In genomic region chr3L:8358776-8359455, dm6 we compare ENCODE assay signal across 2 fruit fly cellular contexts.
TF ChIP-seq lines count a peak whose summit lies in the region.

No protein-coding gene starts in this region.

TF ChIP-seq in whole organism, adult, 20 proteins besides CTCF, POLR2A, EP300 and RAD21 (continued from another document):
- TF ChIP-seq ovo (GFP tag; optimal IDR thresholded peaks at IDR 0.05; lab: Kevin White, UChicago), result peak; percentile 98

TF ChIP-seq in whole organism, embryonic, 481 proteins besides CTCF, POLR2A, EP300 and RAD21 (continued from another document and continues in another):
- no peak for TF ChIP-seq Dip2 (GFP tag; IDR thresholded peaks at IDR 0.05; lab: Robert Waterston, UW)
- TF ChIP-seq gfzf (GFP tag; optimal IDR thresholded peaks at IDR 0.05; lab: Kevin White, UChicago), result no peak
- no peak for TF ChIP-seq chn (GFP tag; optimal IDR thresholded peaks at IDR 0.05; lab: Kevin White, UChicago)
- no peak for TF ChIP-seq cwo (GFP tag; optimal IDR thresholded peaks at IDR 0.05; lab: Kevin White, UChicago)
- TF ChIP-seq vvl (GFP tag; IDR thresholded peaks at IDR 0.05; lab: Robert Waterston, UW), result peak; percentile 29; the same call in 1 of the 2 replicates
- TF ChIP-seq corto (GFP tag; optimal IDR thresholded peaks at IDR 0.05; lab: Kevin White, UChicago), result no peak
- no peak for TF ChIP-seq Mad (GFP tag; optimal IDR thresholded peaks at IDR 0.05; lab: Kevin White, UChicago)
- no peak for TF ChIP-seq CG17328 (GFP tag; IDR thresholded peaks at IDR 0.05; lab: Robert Waterston, UW)
- TF ChIP-seq ftz-f1 (GFP tag; optimal IDR thresholded peaks at IDR 0.05; lab: Kevin White, UChicago), result peak; percentile 61
- TF ChIP-seq pita (GFP tag; optimal IDR thresholded peaks at IDR 0.05; lab: Kevin White, UChicago), result no peak
- no peak for TF ChIP-seq CkIIα-i1 (GFP tag; IDR thresholded peaks at IDR 0.05; lab: Robert Waterston, UW)
- no peak for TF ChIP-seq danr (GFP tag; IDR thresholded peaks at IDR 0.05; lab: Robert Waterston, UW)
- no peak for TF ChIP-seq CG4617 (GFP tag; optimal IDR thresholded peaks at IDR 0.05; lab: Kevin White, UChicago; ENCODE audit: borderline replicate concordance)
- TF ChIP-seq D19A (tag; optimal IDR thresholded peaks at IDR 0.05; lab: Kevin White, UChicago), result no peak
- TF ChIP-seq Hey (tag; optimal IDR thresholded peaks at IDR 0.05; lab: Kevin White, UChicago), result peak; percentile 46
- TF ChIP-seq maf-S (GFP tag; optimal IDR thresholded peaks at IDR 0.05; lab: Kevin White, UChicago), result no peak
- TF ChIP-seq cas (GFP tag; IDR thresholded peaks at IDR 0.05; lab: Robert Waterston, UW), result no peak
- no peak for TF ChIP-seq HLH3B (GFP tag; IDR thresholded peaks at IDR 0.05; lab: Robert Waterston, UW)
- TF ChIP-seq CG11504 (tag; optimal IDR thresholded peaks at IDR 0.05; lab: Kevin White, UChicago), result no peak
- TF ChIP-seq Dll (GFP tag; IDR thresholded peaks at IDR 0.05; lab: Robert Waterston, UW; ENCODE audit: partially characterized antibody), result peak; percentile 74; the same call in 3 of the 4 replicates
- TF ChIP-seq C15 (GFP tag; IDR thresholded peaks at IDR 0.05; lab: Robert Waterston, UW), result no peak
- no peak for TF ChIP-seq Antp (GFP tag; optimal IDR thresholded peaks at IDR 0.05; lab: Kevin White, UChicago)
- no peak for TF ChIP-seq Elba2 (GFP tag; optimal IDR thresholded peaks at IDR 0.05; lab: Kevin White, UChicago)
- TF ChIP-seq CG11093 (GFP tag; IDR thresholded peaks at IDR 0.05; lab: Robert Waterston, UW), result no peak
- peak; percentile 48; the same call in 1 of the 3 replicates for TF ChIP-seq CG34422 (GFP tag; IDR thresholded peaks at IDR 0.05; lab: Robert Waterston, UW)
- no peak for TF ChIP-seq dati (GFP tag; IDR thresholded peaks at IDR 0.05; lab: Robert Waterston, UW)
- peak; percentile 69 for TF ChIP-seq hbn (GFP tag; IDR thresholded peaks at IDR 0.05; lab: Robert Waterston, UW; ENCODE audit: partially characterized antibody)
- TF ChIP-seq NC2β (GFP tag; optimal IDR thresholded peaks at IDR 0.05; lab: Kevin White, UChicago), result no peak
- no peak for TF ChIP-seq H15 (GFP tag; IDR thresholded peaks at IDR 0.05; lab: Robert Waterston, UW)
- TF ChIP-seq CG2889 (GFP tag; IDR thresholded peaks at IDR 0.05; lab: Robert Waterston, UW), result no peak
- TF ChIP-seq Fer1 (GFP tag; optimal IDR thresholded peaks at IDR 0.05; lab: Kevin White, UChicago), result no peak
- TF ChIP-seq CG1792 (GFP tag; optimal IDR thresholded peaks at IDR 0.05; lab: Kevin White, UChicago), result no peak
- no peak for TF ChIP-seq Side (GFP tag; optimal IDR thresholded peaks at IDR 0.05; lab: Kevin White, UChicago)
- no peak for TF ChIP-seq CG9609 (GFP tag; optimal IDR thresholded peaks at IDR 0.05; lab: Kevin White, UChicago)
- TF ChIP-seq Lhr (GFP tag; optimal IDR thresholded peaks at IDR 0.05; lab: Kevin White, UChicago), result no peak
- no peak for TF ChIP-seq dm (GFP tag; optimal IDR thresholded peaks at IDR 0.05; lab: Kevin White, UChicago)
- no peak for TF ChIP-seq CG4360 (GFP tag; IDR thresholded peaks at IDR 0.05; lab: Robert Waterston, UW)
- no peak for TF ChIP-seq CG12769 (tag; optimal IDR thresholded peaks at IDR 0.05; lab: Kevin White, UChicago)
- TF ChIP-seq chif (GFP tag; optimal IDR thresholded peaks at IDR 0.05; lab: Kevin White, UChicago), result no peak
- no peak; the same call in 1 of the 2 replicates for TF ChIP-seq CG2129 (GFP tag; IDR thresholded peaks at IDR 0.05; lab: Robert Waterston, UW; ENCODE audit: partially characterized antibody)
- TF ChIP-seq dysf (GFP tag; IDR thresholded peaks at IDR 0.05; lab: Robert Waterston, UW), result no peak
- TF ChIP-seq chm (GFP tag; IDR thresholded peaks at IDR 0.05; lab: Robert Waterston, UW), result no peak
- TF ChIP-seq rib (GFP tag; IDR thresholded peaks at IDR 0.05; lab: Robert Waterston, UW), result no peak
- no peak for TF ChIP-seq kay (GFP tag; optimal IDR thresholded peaks at IDR 0.05; lab: Kevin White, UChicago)
- no peak for TF ChIP-seq peb (GFP tag; IDR thresholded peaks at IDR 0.05; lab: Robert Waterston, UW)
- peak in 1 of 2 experiments; percentile 85 for TF ChIP-seq crp (GFP tag; optimal IDR thresholded peaks at IDR 0.05; lab: Kevin White, UChicago)
- no peak for TF ChIP-seq nau (GFP tag; optimal IDR thresholded peaks at IDR 0.05; lab: Kevin White, UChicago)
- 0 out of 3 replicates have a peak, but pooled peaks have one; percentile 37 for TF ChIP-seq knrl (GFP tag; IDR thresholded peaks at IDR 0.05; lab: Robert Waterston, UW; ENCODE audit: partially characterized antibody)
- peak; percentile 65; the same call in 1 of the 3 replicates for TF ChIP-seq CG14860 (GFP tag; IDR thresholded peaks at IDR 0.05; lab: Robert Waterston, UW; ENCODE audit: partially characterized antibody)
- peak; percentile 66; the same call in 1 of the 2 replicates for TF ChIP-seq sna (GFP tag; IDR thresholded peaks at IDR 0.05; lab: Robert Waterston, UW; ENCODE audit: partially characterized antibody)
- TF ChIP-seq dmrt11E (tag; optimal IDR thresholded peaks at IDR 0.05; lab: Kevin White, UChicago), result no peak
- TF ChIP-seq Rfx (GFP tag; IDR thresholded peaks at IDR 0.05; lab: Robert Waterston, UW), result no peak
- no peak for TF ChIP-seq CG2875 (GFP tag; optimal IDR thresholded peaks at IDR 0.05; lab: Kevin White, UChicago)
- no peak for TF ChIP-seq CG2199 (GFP tag; IDR thresholded peaks at IDR 0.05; lab: Robert Waterston, UW)
- TF ChIP-seq Sox100B (GFP tag; optimal IDR thresholded peaks at IDR 0.05; lab: Kevin White, UChicago), result no peak
- peak; percentile 51; the same call in 1 of the 3 replicates for TF ChIP-seq Doc3 (GFP tag; IDR thresholded peaks at IDR 0.05; lab: Robert Waterston, UW; ENCODE audit: partially characterized antibody)
- TF ChIP-seq slbo (GFP tag; IDR thresholded peaks at IDR 0.05; lab: Robert Waterston, UW), result no peak
- TF ChIP-seq nmo (GFP tag; optimal IDR thresholded peaks at IDR 0.05; lab: Kevin White, UChicago), result no peak
- TF ChIP-seq Dref (GFP tag; IDR thresholded peaks at IDR 0.05; lab: Robert Waterston, UW), result peak; percentile 62
- peak; percentile 88 for TF ChIP-seq E2f2 (GFP tag; IDR thresholded peaks at IDR 0.05; lab: Robert Waterston, UW)
- no peak for TF ChIP-seq CG17612 (GFP tag; IDR thresholded peaks at IDR 0.05; lab: Robert Waterston, UW)
- no peak for TF ChIP-seq ranshi (GFP tag; IDR thresholded peaks at IDR 0.05; lab: Robert Waterston, UW)
- TF ChIP-seq CG3847 (GFP tag; IDR thresholded peaks at IDR 0.05; lab: Robert Waterston, UW), result no peak
- no peak for TF ChIP-seq otp (GFP tag; IDR thresholded peaks at IDR 0.05; lab: Robert Waterston, UW)
- no peak for TF ChIP-seq wdn (GFP tag; IDR thresholded peaks at IDR 0.05; lab: Robert Waterston, UW)
- no peak for TF ChIP-seq MTF-1 (GFP tag; optimal IDR thresholded peaks at IDR 0.05; lab: Kevin White, UChicago; ENCODE audit: borderline replicate concordance)
- no peak for TF ChIP-seq eve (GFP tag; optimal IDR thresholded peaks at IDR 0.05; lab: Kevin White, UChicago)
- peak; percentile 67 for TF ChIP-seq tna (GFP tag; IDR thresholded peaks at IDR 0.05; lab: Robert Waterston, UW; ENCODE audit: partially characterized antibody)
- no peak for TF ChIP-seq CG18476 (GFP tag; optimal IDR thresholded peaks at IDR 0.05; lab: Kevin White, UChicago)
- TF ChIP-seq az2 (GFP tag; optimal IDR thresholded peaks at IDR 0.05; lab: Kevin White, UChicago), result no peak
- TF ChIP-seq B-H2 (GFP tag; optimal IDR thresholded peaks at IDR 0.05; lab: Kevin White, UChicago), result no peak
- TF ChIP-seq Fer2 (tag; optimal IDR thresholded peaks at IDR 0.05; lab: Kevin White, UChicago), result no peak
- TF ChIP-seq tll (GFP tag; optimal IDR thresholded peaks at IDR 0.05; lab: Kevin White, UChicago), result no peak
- TF ChIP-seq CG7556 (GFP tag; optimal IDR thresholded peaks at IDR 0.05; lab: Kevin White, UChicago), result no peak
- TF ChIP-seq Xrp1 (GFP tag; IDR thresholded peaks at IDR 0.05; lab: Robert Waterston, UW), result 0 out of 2 replicates have a peak, but pooled peaks have one; percentile 7
- no peak for TF ChIP-seq row (GFP tag; IDR thresholded peaks at IDR 0.05; lab: Robert Waterston, UW)
- TF ChIP-seq CG11695 (GFP tag; IDR thresholded peaks at IDR 0.05; lab: Robert Waterston, UW), result no peak; the same call in 2 of the 3 replicates
- TF ChIP-seq YL-1 (GFP tag; optimal IDR thresholded peaks at IDR 0.05; lab: Kevin White, UChicago), result no peak
- no peak for TF ChIP-seq eyg (GFP tag; optimal IDR thresholded peaks at IDR 0.05; lab: Kevin White, UChicago)
- peak; percentile 76 for TF ChIP-seq CG10543 (GFP tag; optimal IDR thresholded peaks at IDR 0.05; lab: Kevin White, UChicago)
- peak; percentile 99 for TF ChIP-seq sug (tag; optimal IDR thresholded peaks at IDR 0.05; lab: Kevin White, UChicago)
- no peak for TF ChIP-seq CG2678 (tag; optimal IDR thresholded peaks at IDR 0.05; lab: Kevin White, UChicago)
- TF ChIP-seq inv (GFP tag; IDR thresholded peaks at IDR 0.05; lab: Robert Waterston, UW; ENCODE audit: partially characterized antibody), result peak; percentile 43; the same call in 1 of the 2 replicates
- TF ChIP-seq caup (GFP tag; optimal IDR thresholded peaks at IDR 0.05; lab: Kevin White, UChicago; ENCODE audit: severe bottlenecking), result no peak
- TF ChIP-seq CG3838 (GFP tag; optimal IDR thresholded peaks at IDR 0.05; lab: Kevin White, UChicago), result no peak
- TF ChIP-seq chinmo (GFP tag; IDR thresholded peaks at IDR 0.05; lab: Robert Waterston, UW; ENCODE audit: partially characterized antibody), result peak; percentile 75; the same call in 3 of the 4 replicates
- no peak for TF ChIP-seq Vsx1 (GFP tag; optimal IDR thresholded peaks at IDR 0.05; lab: Kevin White, UChicago)
- TF ChIP-seq ro (GFP tag; IDR thresholded peaks at IDR 0.05; lab: Robert Waterston, UW), result no peak
- 0 out of 3 replicates have a peak, but pooled peaks have one; percentile 17 for TF ChIP-seq CG7963 (GFP tag; IDR thresholded peaks at IDR 0.05; lab: Robert Waterston, UW; ENCODE audit: partially characterized antibody)
- TF ChIP-seq CG12155 (GFP tag; optimal IDR thresholded peaks at IDR 0.05; lab: Kevin White, UChicago), result peak; percentile 80
- TF ChIP-seq CG15073 (GFP tag; optimal IDR thresholded peaks at IDR 0.05; lab: Kevin White, UChicago), result no peak
- TF ChIP-seq Ada2b (GFP tag; IDR thresholded peaks at IDR 0.05; lab: Robert Waterston, UW), result no peak
- TF ChIP-seq gro (GFP tag; optimal IDR thresholded peaks at IDR 0.05; lab: Kevin White, UChicago), result no peak
- no peak for TF ChIP-seq CG11085 (GFP tag; IDR thresholded peaks at IDR 0.05; lab: Robert Waterston, UW)
- TF ChIP-seq ATbp (GFP tag; optimal IDR thresholded peaks at IDR 0.05; lab: Kevin White, UChicago), result no peak
- no peak for TF ChIP-seq CG8388 (GFP tag; optimal IDR thresholded peaks at IDR 0.05; lab: Kevin White, UChicago)
- no peak for TF ChIP-seq Rx (GFP tag; IDR thresholded peaks at IDR 0.05; lab: Robert Waterston, UW)
- TF ChIP-seq CG17385 (GFP tag; optimal IDR thresholded peaks at IDR 0.05; lab: Kevin White, UChicago), result no peak
- TF ChIP-seq CG12071 (GFP tag; optimal IDR thresholded peaks at IDR 0.05; lab: Kevin White, UChicago), result no peak
- TF ChIP-seq CG7271 (tag; optimal IDR thresholded peaks at IDR 0.05; lab: Kevin White, UChicago), result no peak
- TF ChIP-seq HmgD (GFP tag; optimal IDR thresholded peaks at IDR 0.05; lab: Kevin White, UChicago), result no peak
- no peak for TF ChIP-seq CG9797 (GFP tag; optimal IDR thresholded peaks at IDR 0.05; lab: Kevin White, UChicago)
- no peak for TF ChIP-seq ap (GFP tag; IDR thresholded peaks at IDR 0.05; lab: Robert Waterston, UW)
- TF ChIP-seq Dad (GFP tag; optimal IDR thresholded peaks at IDR 0.05; lab: Kevin White, UChicago), result no peak
- no peak for TF ChIP-seq CG18619 (GFP tag; optimal IDR thresholded peaks at IDR 0.05; lab: Kevin White, UChicago)
- TF ChIP-seq CG1602 (GFP tag; optimal IDR thresholded peaks at IDR 0.05; lab: Kevin White, UChicago), result no peak
- TF ChIP-seq CG3407 (GFP tag; optimal IDR thresholded peaks at IDR 0.05; lab: Kevin White, UChicago), result no peak
- no peak for TF ChIP-seq toy (GFP tag; IDR thresholded peaks at IDR 0.05; lab: Robert Waterston, UW)
- no peak for TF ChIP-seq pnt (GFP tag; optimal IDR thresholded peaks at IDR 0.05; lab: Kevin White, UChicago)
- no peak for TF ChIP-seq salm (tag; optimal IDR thresholded peaks at IDR 0.05; lab: Kevin White, UChicago)
- TF ChIP-seq CG17186 (GFP tag; optimal IDR thresholded peaks at IDR 0.05; lab: Kevin White, UChicago), result no peak
- peak; percentile 17 for TF ChIP-seq grau (tag; optimal IDR thresholded peaks at IDR 0.05; lab: Kevin White, UChicago)
- no peak for TF ChIP-seq CG12299 (tag; optimal IDR thresholded peaks at IDR 0.05; lab: Kevin White, UChicago)
- no peak for TF ChIP-seq onecut (GFP tag; IDR thresholded peaks at IDR 0.05; lab: Robert Waterston, UW)
- TF ChIP-seq Tbp (GFP tag; optimal IDR thresholded peaks at IDR 0.05; lab: Kevin White, UChicago), result no peak
- TF ChIP-seq sd (tag; optimal IDR thresholded peaks at IDR 0.05; lab: Kevin White, UChicago), result peak; percentile 19
- TF ChIP-seq CG16815 (GFP tag; optimal IDR thresholded peaks at IDR 0.05; lab: Kevin White, UChicago), result no peak
- TF ChIP-seq gce (GFP tag; IDR thresholded peaks at IDR 0.05; lab: Robert Waterston, UW), result no peak
- TF ChIP-seq CG6254 (GFP tag; optimal IDR thresholded peaks at IDR 0.05; lab: Kevin White, UChicago), result no peak
- no peak for TF ChIP-seq zen (tag; optimal IDR thresholded peaks at IDR 0.05; lab: Kevin White, UChicago)
- no peak for TF ChIP-seq Adf1 (GFP tag; IDR thresholded peaks at IDR 0.05; lab: Robert Waterston, UW)
- no peak for TF ChIP-seq CG30431 (GFP tag; optimal IDR thresholded peaks at IDR 0.05; lab: Kevin White, UChicago)
- TF ChIP-seq CG10209 (GFP tag; optimal IDR thresholded peaks at IDR 0.05; lab: Kevin White, UChicago), result no peak
- no peak for TF ChIP-seq hkb (optimal IDR thresholded peaks at IDR 0.05; lab: Kevin White, UChicago)
- TF ChIP-seq hkb (GFP tag; IDR thresholded peaks at IDR 0.05; lab: Robert Waterston, UW), result 0 out of 2 replicates have a peak, but pooled peaks have one; percentile 7
- no peak for TF ChIP-seq CHES-1-like (GFP tag; optimal IDR thresholded peaks at IDR 0.05; lab: Kevin White, UChicago)
- TF ChIP-seq zfh1 (GFP tag; IDR thresholded peaks at IDR 0.05; lab: Robert Waterston, UW), result no peak
- TF ChIP-seq MESR4 (GFP tag; optimal IDR thresholded peaks at IDR 0.05; lab: Kevin White, UChicago), result no peak
- TF ChIP-seq CG3995 (GFP tag; optimal IDR thresholded peaks at IDR 0.05; lab: Kevin White, UChicago), result no peak
- no peak for TF ChIP-seq da (GFP tag; optimal IDR thresholded peaks at IDR 0.05; lab: Kevin White, UChicago)
- no peak for TF ChIP-seq CG13123 (GFP tag; optimal IDR thresholded peaks at IDR 0.05; lab: Kevin White, UChicago)
- TF ChIP-seq HLH4C (GFP tag; IDR thresholded peaks at IDR 0.05; lab: Robert Waterston, UW; ENCODE audit: partially characterized antibody), result peak; percentile 75
- peak; percentile 5 for TF ChIP-seq CG18599 (GFP tag; optimal IDR thresholded peaks at IDR 0.05; lab: Kevin White, UChicago)
